Fruit fly (Drosophila melanogaster) whole organism, pupa: ENCODE data around the gene GluRIIE.

Experiments
- CG10348 ChIP-seq: fragments of 200-800 bp; sonication (Bioruptor generic); IDR thresholded peaks from 2 replicates; pipeline ENCODE4 v1.3.6; 2022; ENCODE audit warnings: missing biosample characterization, missing genetic modification characterization
- CG15710 ChIP-seq: fragments of 200-800 bp; sonication (Bioruptor generic); optimal IDR thresholded peaks from 2 replicates; lab custom pipeline; 2018; ENCODE audit warnings: missing biosample characterization, mild to moderate bottlenecking, missing genetic modification characterization, moderate library complexity
- EcR ChIP-seq: fragments of 200-800 bp; sonication (Bioruptor generic); optimal IDR thresholded peaks from 3 replicates; lab custom pipeline; 2019; ENCODE audit warnings: missing biosample characterization, missing genetic modification characterization, mild to moderate bottlenecking, moderate library complexity, missing genetic modification reagents
- Ets98B ChIP-seq: fragments of 200-800 bp; sonication (Bioruptor generic); IDR thresholded peaks from 2 replicates; pipeline ENCODE4 v1.3.6; 2022; ENCODE audit warnings: missing biosample characterization, missing genetic modification characterization
- Pif1B ChIP-seq: fragments of 200-800 bp; sonication (Bioruptor generic); optimal IDR thresholded peaks from 3 replicates; lab custom pipeline; 2016; ENCODE audit warnings: missing biosample characterization, missing genetic modification characterization
- gl ChIP-seq: fragments of 200-800 bp; sonication (Bioruptor generic); optimal IDR thresholded peaks from 2 replicates; lab custom pipeline; 2018; ENCODE audit warnings: missing biosample characterization, mild to moderate bottlenecking, missing genetic modification characterization

- TF ChIP-seq Pif1B (GFP tag; lab: Kevin White, UChicago) (no peak), EcR (no peak), CG10348 (GFP tag; lab: Robert Waterston, UW) (no peak), CG15710 (tag; lab: Kevin White, UChicago) (no peak), gl (tag; lab: Kevin White, UChicago) (no peak), Ets98B (no peak)
Observed at dm6 chr3R:20675772-20676171, 27.3 kb upstream of the GluRIIE start.
